Fruit fly (Drosophila melanogaster) Kc167 (cell line): Measurements from ENCODE around the gene CG31041.

Experiments
- Myc ChIP-seq: fragments of >200 bp; optimal IDR thresholded peaks from 2 replicates; lab custom pipeline; 2017; ENCODE audit warnings: missing external identifiers
- Sin3A ChIP-seq: fragments of >200 bp; optimal IDR thresholded peaks from 2 replicates; lab custom pipeline; 2018; ENCODE audit warnings: missing external identifiers
- h ChIP-seq: fragments of >200 bp; optimal IDR thresholded peaks from 3 replicates; lab custom pipeline; 2018; ENCODE audit warnings: missing external identifiers
- insv ChIP-seq: fragments of >200 bp; optimal IDR thresholded peaks from 3 replicates; lab custom pipeline; 2018; ENCODE audit warnings: missing external identifiers
- psq ChIP-seq: fragments of >200 bp; optimal IDR thresholded peaks from 2 replicates; lab custom pipeline; 2017; ENCODE audit warnings: missing external identifiers
- ttk ChIP-seq: sonication (Bioruptor generic); optimal IDR thresholded peaks from 2 replicates; lab custom pipeline; 2017; ENCODE audit warnings: missing external identifiers

The CG31041 gene

dm6 chr3R:29590806-29591205, at the start of gene CG31041:
Gene CG31041 (minus strand): TSS chr3R:29590906.
- TF ChIP-seq psq (no peak), h (lab: Kevin White, UChicago) (no peak), Sin3A (lab: Kevin White, UChicago) (no peak), Myc (no peak), insv (lab: Kevin White, UChicago) (no peak), ttk (no peak)

- TF ChIP-seq psq (no peak), insv (lab: Kevin White, UChicago) (no peak), h (lab: Kevin White, UChicago) (no peak), ttk (no peak)
These were observed 35.2 kb upstream of the CG31041 start for dm6 chr3R:29625883-29626282.

dm6 chr3R:29620712-29621479, 30.2 kb upstream of the CG31041 start:
- TF ChIP-seq h (lab: Kevin White, UChicago): no peak
- no peak for TF ChIP-seq ttk
- TF ChIP-seq Myc: no peak
- TF ChIP-seq insv (lab: Kevin White, UChicago): no peak
- no peak for TF ChIP-seq Sin3A (lab: Kevin White, UChicago)
- no peak for TF ChIP-seq psq

- TF ChIP-seq insv (lab: Kevin White, UChicago) (no peak), psq (no peak), Sin3A (lab: Kevin White, UChicago) (no peak), h (lab: Kevin White, UChicago) (no peak)
These were observed 27.9 kb upstream of the CG31041 start, which contains the start of gene CG1907 for dm6 chr3R:29618515-29619157. Gene CG1907 (plus strand): TSS chr3R:29619065.

- TF ChIP-seq insv (lab: Kevin White, UChicago) (no peak), psq (no peak), h (lab: Kevin White, UChicago) (no peak), ttk (no peak), Sin3A (lab: Kevin White, UChicago) (no peak), Myc (no peak)
These were observed 27.1 kb upstream of the CG31041 start for dm6 chr3R:29617709-29618212.

- TF ChIP-seq ttk: no peak
These were observed 26.5 kb upstream of the CG31041 start for dm6 chr3R:29617197-29617596.

dm6 chr3R:29610958-29611357, 20.3 kb upstream of the CG31041 start:
- TF ChIP-seq Myc (no peak), Sin3A (lab: Kevin White, UChicago) (no peak), ttk (no peak), psq (no peak), h (lab: Kevin White, UChicago) (no peak), insv (lab: Kevin White, UChicago) (no peak)

- TF ChIP-seq Sin3A (lab: Kevin White, UChicago) (no peak), h (lab: Kevin White, UChicago) (no peak), insv (lab: Kevin White, UChicago) (no peak), psq (no peak), Myc (no peak), ttk (no peak)
These were observed 17.5 kb upstream of the CG31041 start, which contains the start of gene Diedel2 for dm6 chr3R:29608177-29608576. Gene Diedel2 (plus strand): TSS chr3R:29608477.

- TF ChIP-seq Myc (no peak), insv (lab: Kevin White, UChicago) (no peak), psq (no peak), h (lab: Kevin White, UChicago) (no peak), ttk (no peak), Sin3A (lab: Kevin White, UChicago) (no peak)
These were observed 10.1 kb upstream of the CG31041 start, which contains the start of gene CG7568 for dm6 chr3R:29600762-29601161. Gene CG7568 (minus strand): TSS chr3R:29600862.

dm6 chr3R:29592139-29592814, 1.6 kb upstream of the CG31041 start:
- no peak for TF ChIP-seq Sin3A (lab: Kevin White, UChicago)
- TF ChIP-seq h (lab: Kevin White, UChicago): no peak
- TF ChIP-seq Myc: no peak
- no peak for TF ChIP-seq ttk
- TF ChIP-seq psq: no peak
- no peak for TF ChIP-seq insv (lab: Kevin White, UChicago)

- TF ChIP-seq Sin3A (lab: Kevin White, UChicago) (no peak), h (lab: Kevin White, UChicago) (no peak), ttk (no peak), psq (no peak), insv (lab: Kevin White, UChicago) (no peak), Myc (no peak)
These were observed 904 bp upstream of the CG31041 start, which contains the start of gene alph for dm6 chr3R:29591481-29592138. Gene alph (plus strand): TSS chr3R:29591831.

dm6 chr3R:29589662-29590061, 1.0 kb downstream of the CG31041 start, which contains the start of gene CG11470:
Gene CG11470 (minus strand): TSS chr3R:29589762.
- no peak for TF ChIP-seq Sin3A (lab: Kevin White, UChicago)
- TF ChIP-seq psq: no peak
- no peak for TF ChIP-seq ttk
- TF ChIP-seq insv (lab: Kevin White, UChicago): no peak
- TF ChIP-seq h (lab: Kevin White, UChicago): no peak
- no peak for TF ChIP-seq Myc
